Worm (Caenorhabditis elegans): ENCODE results near the gene marc-1.

Gene marc-1

DNA sequence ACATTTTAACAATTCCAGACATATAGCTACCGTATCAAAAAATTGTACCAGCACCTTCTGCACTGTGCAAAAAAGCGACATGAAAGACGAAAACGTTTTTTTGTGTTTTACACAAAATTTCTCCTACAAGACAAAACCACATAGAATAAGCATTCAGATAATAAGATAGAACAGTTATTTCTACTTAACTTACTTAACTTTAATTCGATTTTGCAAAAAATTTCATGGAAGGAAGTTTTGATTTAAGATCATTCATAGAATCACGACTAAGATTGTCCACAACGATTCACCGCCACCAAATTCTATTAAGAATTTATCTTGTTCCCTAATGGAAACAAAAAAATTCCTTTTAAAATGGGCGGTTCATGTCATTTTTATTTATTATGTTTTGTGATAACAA, 24.3 kb downstream of the marc-1 start:
- TF ChIP-seq nhr-111 (GFP tag; optimal IDR thresholded peaks at IDR 0.05) (no peak), F26F4.8 (GFP tag; conservative IDR thresholded peaks at IDR 0.05) (no peak), daf-16 (GFP tag; optimal IDR thresholded peaks at IDR 0.05) (no peak), daf-16 (tag; optimal IDR thresholded peaks at IDR 0.05) (no peak)

- TF ChIP-seq vab-7 (GFP tag; IDR thresholded peaks at IDR 0.05) (no peak), nhr-237 (tag; optimal IDR thresholded peaks at IDR 0.05) (no peak), daf-12 (tag; optimal IDR thresholded peaks at IDR 0.05) (no peak), F37D6.2 (tag; optimal IDR thresholded peaks at IDR 0.05) (no peak), mes-2 (tag; optimal IDR thresholded peaks at IDR 0.05; ENCODE audit: poor library complexity, severe bottlenecking) (no peak), unc-62 (GFP tag; optimal IDR thresholded peaks at IDR 0.05 in 1 of 2) (peak in 1 of 2 experiments; percentile 97), unc-62 (tag; optimal IDR thresholded peaks at IDR 0.05) (no peak), ceh-62 (tag; optimal IDR thresholded peaks at IDR 0.05) (no peak)
These were observed 25.1 kb downstream of the marc-1 start for ce11 chrV:9764552-9764951.

- TF ChIP-seq fos-1 (tag; optimal IDR thresholded peaks at IDR 0.05), result no peak
- TF ChIP-seq ces-1 (GFP tag; optimal IDR thresholded peaks at IDR 0.05), result peak; percentile 100
- TF ChIP-seq zfp-3 (GFP tag; conservative IDR thresholded peaks at IDR 0.05), result no peak
- TF ChIP-seq nhr-237 (tag; optimal IDR thresholded peaks at IDR 0.05), result no peak
- peak; percentile 22 for TF ChIP-seq rbr-2 (tag; optimal IDR thresholded peaks at IDR 0.05)
- TF ChIP-seq egl-27 (tag; optimal IDR thresholded peaks at IDR 0.05), result no peak
- TF ChIP-seq nhr-111 (GFP tag; optimal IDR thresholded peaks at IDR 0.05), result no peak
- TF ChIP-seq pha-4 (GFP tag; IDR thresholded peaks at IDR 0.05), result no peak
- no peak for TF ChIP-seq pha-4 (tag; optimal IDR thresholded peaks at IDR 0.05)
- TF ChIP-seq Y5F2A.4 (GFP tag; optimal IDR thresholded peaks at IDR 0.05), result no peak
- no peak for TF ChIP-seq Y48G9A.11 (GFP tag; IDR thresholded peaks at IDR 0.05)
- no peak for TF ChIP-seq unc-39 (tag; optimal IDR thresholded peaks at IDR 0.05)
- no peak for TF ChIP-seq lin-39 (tag; optimal IDR thresholded peaks at IDR 0.05)
- no peak for TF ChIP-seq F44E2.7 (GFP tag; IDR thresholded peaks at IDR 0.05)
- TF ChIP-seq nhr-25 (tag; optimal IDR thresholded peaks at IDR 0.05; ENCODE audit: borderline replicate concordance, insufficient read depth), result no peak
- no peak for TF ChIP-seq ceh-44 (GFP tag; IDR thresholded peaks at IDR 0.05)
- TF ChIP-seq pqm-1 (tag; optimal IDR thresholded peaks at IDR 0.05), result no peak
- no peak for TF ChIP-seq F49E8.2 (tag; optimal IDR thresholded peaks at IDR 0.05; ENCODE audit: borderline replicate concordance)
- TF ChIP-seq Y75B8A.6 (GFP tag; IDR thresholded peaks at IDR 0.05), result no peak
- peak; percentile 71 for TF ChIP-seq aha-1 (tag)
- TF ChIP-seq daf-16 (GFP tag; optimal IDR thresholded peaks at IDR 0.05), result no peak
- no peak for TF ChIP-seq daf-16 (tag; optimal IDR thresholded peaks at IDR 0.05)
- no peak for TF ChIP-seq daf-12 (tag; optimal IDR thresholded peaks at IDR 0.05)
- TF ChIP-seq lin-1 (GFP tag; IDR thresholded peaks at IDR 0.05), result no peak
- no peak for TF ChIP-seq nhr-77 (tag; optimal IDR thresholded peaks at IDR 0.05)
- TF ChIP-seq ceh-32 (tag; optimal IDR thresholded peaks at IDR 0.05; ENCODE audit: poor library complexity), result peak; percentile 14
- TF ChIP-seq php-3 (GFP tag; IDR thresholded peaks at IDR 0.05), result no peak
- TF ChIP-seq lsy-2 (tag; optimal IDR thresholded peaks at IDR 0.05), result peak; percentile 6 to 83
- no peak for TF ChIP-seq dve-1 (tag; optimal IDR thresholded peaks at IDR 0.05; ENCODE audit: insufficient read depth)
- no peak for TF ChIP-seq T26A8.4 (GFP tag; IDR thresholded peaks at IDR 0.05)
- no peak for TF ChIP-seq cey-2 (tag; optimal IDR thresholded peaks at IDR 0.05; ENCODE audit: borderline replicate concordance, insufficient read depth)
- TF ChIP-seq snpc-4 (tag; optimal IDR thresholded peaks at IDR 0.05), result no peak
- no peak for TF ChIP-seq jun-1 (tag; optimal IDR thresholded peaks at IDR 0.05)
- no peak for TF ChIP-seq hlh-11 (tag; optimal IDR thresholded peaks at IDR 0.05)
- no peak for TF ChIP-seq hmg-1.1 (GFP tag; IDR thresholded peaks at IDR 0.05)
- TF ChIP-seq attf-4 (tag; optimal IDR thresholded peaks at IDR 0.05), result no peak
- TF ChIP-seq spr-1 (tag; optimal IDR thresholded peaks at IDR 0.05), result no peak
- no peak for TF ChIP-seq daf-8 (GFP tag; IDR thresholded peaks at IDR 0.05)
- TF ChIP-seq egl-43 (GFP tag; IDR thresholded peaks at IDR 0.05), result no peak
- TF ChIP-seq lin-15B (tag; optimal IDR thresholded peaks at IDR 0.05), result no peak
- TF ChIP-seq lin-13 (GFP tag; optimal IDR thresholded peaks at IDR 0.05), result no peak
- TF ChIP-seq D1046.2 (GFP tag; IDR thresholded peaks at IDR 0.05), result no peak
These were observed 26.1 kb downstream of the marc-1 start for ce11 chrV:9765622-9766021.

All from whole organism, L4 larva.